Worm (Caenorhabditis elegans): Measurements from ENCODE around the gene srsx-15.

Gene srsx-15

ce11 chrIV:5666115-5667028 lies 42.8 kb upstream of the srsx-15 start (continued):
- no peak for TF ChIP-seq rpc-1 (optimal IDR thresholded peaks at IDR 0.05)
- no peak for TF ChIP-seq rpc-1 (tag; optimal IDR thresholded peaks at IDR 0.05)
- TF ChIP-seq sdz-38 (tag; optimal IDR thresholded peaks at IDR 0.05): no peak
- no peak for TF ChIP-seq cebp-1 (GFP tag; IDR thresholded peaks at IDR 0.05)
- TF ChIP-seq cebp-1 (tag; optimal IDR thresholded peaks at IDR 0.05): no peak
- TF ChIP-seq nhr-80 (tag; optimal IDR thresholded peaks at IDR 0.05): peak; percentile 19
- TF ChIP-seq egl-44 (GFP tag; IDR thresholded peaks at IDR 0.05): no peak
- no peak for TF ChIP-seq gei-17 (GFP tag; optimal IDR thresholded peaks at IDR 0.05)
- no peak for TF ChIP-seq F52B5.7 (tag; optimal IDR thresholded peaks at IDR 0.05)
- TF ChIP-seq chd-7 (tag; optimal IDR thresholded peaks at IDR 0.05): no peak
- TF ChIP-seq tlf-1 (GFP tag; optimal IDR thresholded peaks at IDR 0.05): no peak
- TF ChIP-seq tbx-9 (tag; optimal IDR thresholded peaks at IDR 0.05; ENCODE audit: borderline replicate concordance): no peak
- no peak for TF ChIP-seq T07F8.4 (tag; optimal IDR thresholded peaks at IDR 0.05)
- TF ChIP-seq xnd-1 (tag; optimal IDR thresholded peaks at IDR 0.05): peak; percentile 74
- no peak for TF ChIP-seq ceh-79 (tag; optimal IDR thresholded peaks at IDR 0.05)
- TF ChIP-seq B0261.1 (tag; optimal IDR thresholded peaks at IDR 0.05): no peak
- TF ChIP-seq snpc-3.4 (tag; optimal IDR thresholded peaks at IDR 0.05): no peak
- no peak for TF ChIP-seq mcd-1 (GFP tag; IDR thresholded peaks at IDR 0.05)
- TF ChIP-seq madf-8 (GFP tag; conservative IDR thresholded peaks at IDR 0.05): peak; percentile 71
- peak; percentile 89 for TF ChIP-seq madf-6 (GFP tag; IDR thresholded peaks at IDR 0.05)
- TF ChIP-seq nfya-1 (tag; optimal IDR thresholded peaks at IDR 0.05; ENCODE audit: borderline replicate concordance, insufficient read depth): no peak
- TF ChIP-seq K11D2.4 (GFP tag; IDR thresholded peaks at IDR 0.05): no peak

DNA sequence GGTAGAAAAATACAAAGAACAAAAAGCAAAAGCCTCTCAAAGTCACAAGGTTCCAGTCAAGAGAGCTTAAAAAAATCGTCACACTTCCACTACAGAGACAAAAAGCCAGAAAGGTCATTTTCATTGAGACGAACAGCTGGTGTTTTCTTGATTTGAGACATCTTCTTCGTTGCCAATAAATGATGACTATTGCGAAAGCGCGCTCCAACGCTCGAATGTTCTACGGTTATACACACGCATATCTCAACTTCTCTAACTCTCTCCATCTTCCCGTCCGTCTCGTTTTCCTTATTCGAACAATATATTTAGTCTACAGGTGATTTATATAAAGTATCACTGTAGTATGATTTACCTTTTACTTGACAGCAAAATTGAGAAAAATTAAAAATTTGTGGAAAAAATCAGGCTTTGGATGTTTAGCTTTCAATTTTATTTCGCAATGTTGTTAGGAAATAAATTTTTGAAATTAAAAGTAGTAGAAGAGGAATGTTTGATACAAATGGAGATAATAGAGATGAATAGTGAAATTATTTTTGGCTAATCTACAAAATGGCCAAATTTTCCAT lies 41.8 kb upstream of the srsx-15 start:
- TF ChIP-seq ekl-4 (GFP tag; IDR thresholded peaks at IDR 0.05) (peak; percentile 53; the same call in 1 of the 2 replicates), sdz-38 (tag; optimal IDR thresholded peaks at IDR 0.05) (no peak), egl-18 (GFP tag; IDR thresholded peaks at IDR 0.05) (no peak), chd-7 (tag; optimal IDR thresholded peaks at IDR 0.05) (peak; percentile 34), D2030.7 (GFP tag; IDR thresholded peaks at IDR 0.05) (no peak), hsf-1 (GFP tag; IDR thresholded peaks at IDR 0.05) (0 out of 2 replicates have a peak, but pooled peaks have one; percentile 44), ccch-3 (GFP tag; optimal IDR thresholded peaks at IDR 0.05) (no peak), snpc-1.3 (tag; optimal IDR thresholded peaks at IDR 0.05; ENCODE audit: insufficient read depth) (no peak), lsy-27 (tag; optimal IDR thresholded peaks at IDR 0.05; ENCODE audit: borderline replicate concordance, insufficient read depth) (no peak), bed-1 (GFP tag; IDR thresholded peaks at IDR 0.05) (no peak), F39B2.1 (GFP tag; IDR thresholded peaks at IDR 0.05) (no peak), Y53F4B.3 (GFP tag; IDR thresholded peaks at IDR 0.05) (no peak), madf-8 (GFP tag; conservative IDR thresholded peaks at IDR 0.05) (no peak), snpc-4 (GFP tag; optimal IDR thresholded peaks at IDR 0.05) (no peak), snpc-4 (tag; optimal IDR thresholded peaks at IDR 0.05) (peak in 1 of 4 experiments; percentile 67), F33H1.4 (GFP tag; IDR thresholded peaks at IDR 0.05) (no peak), ztf-26 (tag; optimal IDR thresholded peaks at IDR 0.05) (no peak), egrh-3 (GFP tag; IDR thresholded peaks at IDR 0.05) (no peak), hlh-26 (GFP tag; conservative IDR thresholded peaks at IDR 0.05) (no peak), mcd-1 (GFP tag; IDR thresholded peaks at IDR 0.05) (peak; percentile 10; the same call in 1 of the 2 replicates), lsl-1 (GFP tag; optimal IDR thresholded peaks at IDR 0.05) (no peak), aptf-3 (GFP tag; IDR thresholded peaks at IDR 0.05) (no peak), pha-4 (tag; optimal IDR thresholded peaks at IDR 0.05) (no peak), attf-3 (GFP tag; conservative IDR thresholded peaks at IDR 0.05) (no peak), tbp1 (GFP tag; optimal IDR thresholded peaks at IDR 0.05) (no peak), F55B11.4 (tag; optimal IDR thresholded peaks at IDR 0.05; ENCODE audit: borderline replicate concordance, insufficient read depth) (no peak), atf-7 (tag; optimal IDR thresholded peaks at IDR 0.05) (peak; percentile 11), lin-35 (GFP tag; optimal IDR thresholded peaks at IDR 0.05) (no peak)

Measured in whole organism, young adult.